Worm (Caenorhabditis elegans) whole organism, mixed stage, embryonic: Measurements from ENCODE around the gene nspg-11.

Experiments
- cnd-1 ChIP-seq: fragments of 200-800 bp; sonication (Bioruptor generic); optimal IDR thresholded peaks from 2 replicates; lab custom pipeline; 2018; ENCODE audit warnings: mild to moderate bottlenecking, missing genetic modification characterization, missing compliant biosample characterization
- elt-3 ChIP-seq: fragments of 150-350 bp; optimal IDR thresholded peaks from 2 replicates; lab custom pipeline; 2014; ENCODE audit warnings: missing biosample characterization, missing genetic modification characterization
- lin-13 ChIP-seq: fragments of 150-350 bp; optimal IDR thresholded peaks from 2 replicates; lab custom pipeline; 2014; ENCODE audit warnings: missing biosample characterization, missing genetic modification characterization
- lsy-2 ChIP-seq: fragments of 150-350 bp; optimal IDR thresholded peaks from 2 replicates; lab custom pipeline; 2014; ENCODE audit warnings: missing biosample characterization, missing genetic modification characterization
- nhr-2 ChIP-seq: fragments of 150-350 bp; optimal IDR thresholded peaks from 2 replicates; lab custom pipeline; 2014; ENCODE audit warnings: missing biosample characterization, missing genetic modification characterization
- nhr-237 ChIP-seq: fragments of 150-350 bp; optimal IDR thresholded peaks from 2 replicates; lab custom pipeline; 2014; ENCODE audit warnings: missing biosample characterization, missing genetic modification characterization
- nhr-76 ChIP-seq: sonication (generic microtip); optimal IDR thresholded peaks from 2 replicates; lab custom pipeline; 2017; ENCODE audit warnings: missing biosample characterization, missing genetic modification characterization
- pha-4 ChIP-seq: fragments of 150-350 bp; optimal IDR thresholded peaks from 2 replicates; lab custom pipeline; 2018; ENCODE audit warnings: missing biosample characterization, missing genetic modification reagents, missing genetic modification characterization
- sptf-1 ChIP-seq: sonication (generic microtip); optimal IDR thresholded peaks from 2 replicates; lab custom pipeline; 2017; ENCODE audit warnings: mild to moderate bottlenecking, missing genetic modification characterization, moderate library complexity, missing compliant biosample characterization
- unc-39 ChIP-seq: fragments of 150-350 bp; optimal IDR thresholded peaks from 2 replicates; lab custom pipeline; 2014; ENCODE audit warnings: missing biosample characterization, missing genetic modification characterization
- unc-62 ChIP-seq: fragments of 150-350 bp; optimal IDR thresholded peaks from 2 replicates; lab custom pipeline; 2014; ENCODE audit warnings: missing biosample characterization, missing genetic modification reagents, missing genetic modification characterization
- ztf-11 ChIP-seq: fragments of 150-350 bp; optimal IDR thresholded peaks from 2 replicates; lab custom pipeline; 2014; ENCODE audit warnings: missing biosample characterization, missing genetic modification characterization

- TF ChIP-seq unc-62 (GFP tag; lab: Kevin White, UChicago): no peak
- no peak for TF ChIP-seq lin-13 (tag; lab: Kevin White, UChicago)
- no peak for TF ChIP-seq unc-39 (tag; lab: Kevin White, UChicago)
- no peak for TF ChIP-seq nhr-237 (tag; lab: Kevin White, UChicago)
- TF ChIP-seq pha-4 (tag; lab: Kevin White, UChicago): no peak
- TF ChIP-seq nhr-76 (tag; lab: Kevin White, UChicago): no peak
- TF ChIP-seq lsy-2 (tag; lab: Kevin White, UChicago): no peak
- no peak for TF ChIP-seq sptf-1
- TF ChIP-seq nhr-2 (tag; lab: Kevin White, UChicago): no peak
- TF ChIP-seq cnd-1: no peak
- TF ChIP-seq elt-3 (tag; lab: Kevin White, UChicago): no peak
- TF ChIP-seq ztf-11 (tag; lab: Kevin White, UChicago): no peak
Measured at ce11 chrIV:9274008-9274529, 49.8 kb downstream of the nspg-11 start, which contains the start of gene nmy-3.
